Worm (Caenorhabditis elegans) whole organism, early embryonic: Measurements from ENCODE around the gene ZK632.11.

ENCODE experiments used
- B0310.2 ChIP-seq: sonication (generic microtip); optimal IDR thresholded peaks from 2 replicates; lab custom pipeline; 2016; ENCODE audit warnings: mild to moderate bottlenecking, missing genetic modification characterization, missing compliant biosample characterization
- F13C5.2 ChIP-seq: sonication (generic microtip); optimal IDR thresholded peaks from 2 replicates; lab custom pipeline; 2017; ENCODE audit warnings: mild to moderate bottlenecking, missing genetic modification characterization, inconsistent platforms, missing compliant biosample characterization
- aly-1 ChIP-seq: sonication (generic microtip); optimal IDR thresholded peaks from 2 replicates; lab custom pipeline; 2016; ENCODE audit warnings: missing genetic modification characterization, missing compliant biosample characterization
- ama-1 ChIP-seq: fragments of 150-350 bp; optimal IDR thresholded peaks from 2 replicates; lab custom pipeline; 2014
- ceh-13 ChIP-seq: fragments of 200-800 bp; sonication (Bioruptor generic); optimal IDR thresholded peaks from 2 replicates; lab custom pipeline; 2018; ENCODE audit warnings: mild to moderate bottlenecking, missing genetic modification characterization, missing compliant biosample characterization
- ceh-36 ChIP-seq: sonication (generic microtip); optimal IDR thresholded peaks from 2 replicates; lab custom pipeline; 2016; ENCODE audit warnings: missing genetic modification characterization, inconsistent platforms, missing compliant biosample characterization
- ets-7 ChIP-seq: sonication (generic microtip); optimal IDR thresholded peaks from 2 replicates; lab custom pipeline; 2016; ENCODE audit warnings: missing genotype, missing genetic modification characterization, missing compliant biosample characterization
- flt-1 ChIP-seq: fragments of 200-800 bp; sonication (Bioruptor generic); IDR thresholded peaks from 2 replicates; pipeline ENCODE4 v1.3.6; 2022; ENCODE audit warnings: missing genetic modification characterization, missing compliant biosample characterization
- hmbx-1 ChIP-seq: sonication (generic microtip); optimal IDR thresholded peaks from 2 replicates; lab custom pipeline; 2016; ENCODE audit warnings: mild to moderate bottlenecking, missing genetic modification characterization, missing compliant biosample characterization
- hmg-4 ChIP-seq: fragments of 200-800 bp; sonication (Bioruptor generic); optimal IDR thresholded peaks from 2 replicates; lab custom pipeline; 2018; ENCODE audit warnings: mild to moderate bottlenecking, missing genetic modification characterization, missing compliant biosample characterization
- hnd-1 ChIP-seq: sonication (generic microtip); optimal IDR thresholded peaks from 2 replicates; lab custom pipeline; 2016; ENCODE audit warnings: missing genetic modification characterization, missing compliant biosample characterization
- pes-1 ChIP-seq: fragments of 200-800 bp; sonication (Bioruptor generic); IDR thresholded peaks from 2 replicates; pipeline ENCODE4 v1.3.6; 2022; ENCODE audit warnings: missing genetic modification reagents, missing genetic modification characterization, missing compliant biosample characterization
- scrt-1 ChIP-seq: fragments of 200-800 bp; sonication (Bioruptor generic); IDR thresholded peaks from 2 replicates; pipeline ENCODE4 v1.3.6; 2022; ENCODE audit warnings: missing genetic modification characterization, missing compliant biosample characterization
- sea-1 ChIP-seq: fragments of 200-800 bp; sonication (Bioruptor generic); conservative IDR thresholded peaks from 2 replicates; pipeline ENCODE4 v1.3.6; 2022; ENCODE audit warnings: missing genetic modification characterization, missing compliant biosample characterization
- tbx-11 ChIP-seq: fragments of 200-800 bp; sonication (Bioruptor generic); IDR thresholded peaks from 2 replicates; pipeline ENCODE4 v1.3.6; 2022; ENCODE audit warnings: missing genetic modification characterization, missing compliant biosample characterization
- tbx-37 ChIP-seq: fragments of 200-800 bp; sonication (Bioruptor generic); conservative IDR thresholded peaks from 2 replicates; pipeline ENCODE4 v1.3.6; 2022; ENCODE audit warnings: missing genetic modification reagents, missing genetic modification characterization, missing compliant biosample characterization
- tra-4 ChIP-seq: sonication (generic microtip); optimal IDR thresholded peaks from 2 replicates; lab custom pipeline; 2017; ENCODE audit warnings: missing genetic modification characterization, missing compliant biosample characterization

Gene ZK632.11

ce11 chrIII:9786776-9787175, 40.9 kb upstream of the ZK632.11 start:
- no peak for TF ChIP-seq B0310.2
- no peak for TF ChIP-seq ceh-13 (GFP tag; lab: Kevin White, UChicago)
- no peak for TF ChIP-seq hmbx-1
- TF ChIP-seq F13C5.2 (tag; lab: Kevin White, UChicago): no peak
- TF ChIP-seq flt-1 (GFP tag; lab: Robert Waterston, UW): no peak
- no peak for TF ChIP-seq hmg-4 (GFP tag; lab: Kevin White, UChicago)
- TF ChIP-seq aly-1 (tag; lab: Kevin White, UChicago): no peak
- no peak for TF ChIP-seq hnd-1 (tag; lab: Kevin White, UChicago)
- no peak for TF ChIP-seq ceh-36 (tag; lab: Kevin White, UChicago)
- TF ChIP-seq tbx-11: no peak
- TF ChIP-seq ets-7 (tag; lab: Kevin White, UChicago): no peak
- no peak for TF ChIP-seq scrt-1 (GFP tag; lab: Robert Waterston, UW)
- no peak for TF ChIP-seq tbx-37 (GFP tag; lab: Robert Waterston, UW)
- TF ChIP-seq sea-1 (GFP tag; lab: Robert Waterston, UW): no peak
- TF ChIP-seq pes-1 (GFP tag; lab: Robert Waterston, UW): no peak
- TF ChIP-seq ama-1 (lab: Kevin White, UChicago): no peak
- no peak for TF ChIP-seq tra-4 (tag; lab: Kevin White, UChicago)

ce11 chrIII:9789083-9789482, 38.6 kb upstream of the ZK632.11 start:
- TF ChIP-seq hnd-1 (tag; lab: Kevin White, UChicago): no peak
- no peak for TF ChIP-seq sea-1 (GFP tag; lab: Robert Waterston, UW)
- no peak for TF ChIP-seq ceh-36 (tag; lab: Kevin White, UChicago)
- TF ChIP-seq ama-1 (lab: Kevin White, UChicago): no peak
- TF ChIP-seq ets-7 (tag; lab: Kevin White, UChicago): no peak
- no peak for TF ChIP-seq hmg-4 (GFP tag; lab: Kevin White, UChicago)
- TF ChIP-seq B0310.2: no peak
- no peak for TF ChIP-seq ceh-13 (GFP tag; lab: Kevin White, UChicago)
- TF ChIP-seq pes-1 (GFP tag; lab: Robert Waterston, UW): no peak
- TF ChIP-seq F13C5.2 (tag; lab: Kevin White, UChicago): no peak
- no peak for TF ChIP-seq scrt-1 (GFP tag; lab: Robert Waterston, UW)
- TF ChIP-seq hmbx-1: no peak
- TF ChIP-seq tbx-37 (GFP tag; lab: Robert Waterston, UW): no peak
- TF ChIP-seq aly-1 (tag; lab: Kevin White, UChicago): no peak
- no peak for TF ChIP-seq flt-1 (GFP tag; lab: Robert Waterston, UW)
- no peak for TF ChIP-seq tra-4 (tag; lab: Kevin White, UChicago)

ce11 chrIII:9789607-9790073, 38.1 kb upstream of the ZK632.11 start, which contains the start of gene R10E11.5:
Gene R10E11.5, minus strand, starts transcription at chrIII:9789657.
- TF ChIP-seq scrt-1 (GFP tag; lab: Robert Waterston, UW) (no peak), ceh-13 (GFP tag; lab: Kevin White, UChicago) (no peak), hnd-1 (tag; lab: Kevin White, UChicago) (no peak), sea-1 (GFP tag; lab: Robert Waterston, UW) (no peak), ama-1 (lab: Kevin White, UChicago) (no peak), tbx-37 (GFP tag; lab: Robert Waterston, UW) (no peak), pes-1 (GFP tag; lab: Robert Waterston, UW) (no peak), ceh-36 (tag; lab: Kevin White, UChicago) (no peak), aly-1 (tag; lab: Kevin White, UChicago) (no peak), flt-1 (GFP tag; lab: Robert Waterston, UW) (no peak), tra-4 (tag; lab: Kevin White, UChicago) (no peak), hmg-4 (GFP tag; lab: Kevin White, UChicago) (no peak), hmbx-1 (no peak), tbx-11 (no peak), ets-7 (tag; lab: Kevin White, UChicago) (no peak)

ce11 chrIII:9793592-9794417, 33.9 kb upstream of the ZK632.11 start, which contains the start of the genes R10E11.9 and mcm-6:
Gene R10E11.9, minus strand, starts transcription at chrIII:9793642.
Gene mcm-6, plus strand, starts transcription at chrIII:9794367.
- TF ChIP-seq ama-1 (lab: Kevin White, UChicago) (no peak), ceh-36 (tag; lab: Kevin White, UChicago) (no peak), hmbx-1 (no peak), ets-7 (tag; lab: Kevin White, UChicago) (no peak), F13C5.2 (tag; lab: Kevin White, UChicago) (no peak), B0310.2 (no peak), sea-1 (GFP tag; lab: Robert Waterston, UW) (no peak), aly-1 (tag; lab: Kevin White, UChicago) (no peak), hnd-1 (tag; lab: Kevin White, UChicago) (no peak), hmg-4 (GFP tag; lab: Kevin White, UChicago) (no peak), tbx-11 (no peak), flt-1 (GFP tag; lab: Robert Waterston, UW) (no peak), tbx-37 (GFP tag; lab: Robert Waterston, UW) (no peak)

ce11 chrIII:9796448-9796847, 31.3 kb upstream of the ZK632.11 start, which contains the start of gene srxa-10:
Gene srxa-10, minus strand, starts transcription at chrIII:9796548.
- TF ChIP-seq B0310.2 (no peak), tra-4 (tag; lab: Kevin White, UChicago) (no peak), sea-1 (GFP tag; lab: Robert Waterston, UW) (no peak), ets-7 (tag; lab: Kevin White, UChicago) (no peak), aly-1 (tag; lab: Kevin White, UChicago) (no peak), ceh-13 (GFP tag; lab: Kevin White, UChicago) (no peak), ama-1 (lab: Kevin White, UChicago) (no peak), flt-1 (GFP tag; lab: Robert Waterston, UW) (no peak), hmg-4 (GFP tag; lab: Kevin White, UChicago) (no peak), hnd-1 (tag; lab: Kevin White, UChicago) (no peak), scrt-1 (GFP tag; lab: Robert Waterston, UW) (no peak)
